Worm (Caenorhabditis elegans) whole organism, L4/young adult: Measurements from ENCODE around the gene ZC239.21.
"Not testable (repeated sequence)": the region's sequence is repeated elsewhere in the genome, so short reads cannot be mapped to it uniquely, and the experiment has no call there.

Source experiments
- W03F9.2 ChIP-seq: fragments of 150-350 bp; optimal IDR thresholded peaks from 2 replicates; lab custom pipeline; 2014; ENCODE audit warnings: missing biosample characterization, missing genetic modification characterization
- dao-5 ChIP-seq: sonication (generic microtip); optimal IDR thresholded peaks from 2 replicates; lab custom pipeline; 2016; ENCODE audit warnings: missing genotype, missing genetic modification characterization, moderate library complexity, missing compliant biosample characterization
- him-1 ChIP-seq: sonication (generic microtip); optimal IDR thresholded peaks from 2 replicates; lab custom pipeline; 2016; ENCODE audit warnings: missing genotype, missing genetic modification reagents, missing genetic modification characterization, missing compliant biosample characterization

The ZC239.21 gene

DNA sequence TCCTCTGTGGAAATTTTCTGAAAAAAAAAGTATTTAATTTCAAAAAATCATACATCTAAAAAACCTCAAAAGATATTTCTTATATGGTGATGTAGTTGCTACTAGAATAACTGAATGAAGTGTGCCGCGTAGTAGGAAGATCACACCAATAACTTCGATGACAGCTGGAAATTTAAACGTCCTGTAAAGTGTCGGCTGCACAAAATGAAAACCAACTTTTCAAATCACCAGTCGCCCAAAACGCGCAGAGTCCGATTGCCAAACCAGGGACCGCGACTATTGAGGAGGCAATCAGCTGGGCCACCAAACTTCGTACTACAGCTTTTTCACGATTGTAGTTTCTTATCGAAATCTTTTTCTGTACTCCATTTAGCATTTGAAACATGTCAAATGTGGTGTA, 5.5 kb upstream of the ZC239.21 start, which contains the start of gene sri-48:
TSS of gene sri-48 (minus strand) at position 101 of the 400 bp plus-strand sequence.
- not testable (repeated sequence) for TF ChIP-seq him-1 (tag; lab: Kevin White, UChicago); W03F9.2; dao-5 (tag; lab: Kevin White, UChicago)

DNA sequence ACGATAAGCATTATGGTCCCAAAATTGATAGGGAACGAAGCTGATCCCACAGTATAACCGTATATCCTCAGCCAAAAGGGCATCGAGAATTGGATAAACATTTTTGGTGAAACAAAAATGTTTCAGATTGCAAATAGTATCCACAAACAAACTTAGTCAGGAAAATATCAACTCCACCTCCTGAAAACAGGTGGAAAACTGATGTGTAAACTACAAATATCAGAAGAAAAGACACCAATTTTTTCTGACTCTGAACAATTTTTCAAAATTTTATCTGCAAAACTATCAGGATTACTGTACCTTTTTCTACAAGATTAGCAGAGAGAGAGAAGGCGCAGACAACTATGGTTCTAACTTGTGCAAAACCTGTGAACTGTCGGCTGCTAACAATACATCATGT, 4.2 kb upstream of the ZC239.21 start, which contains the start of gene sri-53:
TSS of gene sri-53 (minus strand) at position 101 of the 400 bp plus-strand sequence.
- TF ChIP-seq W03F9.2 = no peak
- no peak for TF ChIP-seq him-1 (tag; lab: Kevin White, UChicago)
- no peak for TF ChIP-seq dao-5 (tag; lab: Kevin White, UChicago)

DNA sequence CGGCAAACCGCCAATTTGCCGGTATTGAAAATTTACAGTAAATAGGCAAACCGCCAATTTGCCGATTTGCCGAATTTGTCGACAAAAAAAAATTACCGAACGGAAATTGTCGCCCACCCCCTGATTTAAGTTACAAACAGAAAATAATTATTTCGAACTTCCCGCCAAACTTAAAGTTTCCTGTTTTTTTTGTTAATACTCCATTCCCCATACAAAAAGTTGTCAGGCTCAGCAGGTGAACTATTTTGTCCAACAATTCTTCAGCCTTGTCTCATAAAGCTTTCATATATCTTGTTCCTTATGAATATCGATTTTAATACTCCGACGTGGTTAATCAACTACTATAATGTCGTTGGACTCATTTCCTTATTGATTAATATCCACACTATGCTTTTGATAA, 3.3 kb upstream of the ZC239.21 start, which contains the start of gene sri-50:
TSS of gene sri-50 (plus strand) at position 301 of the 400 bp plus-strand sequence.
- TF ChIP-seq dao-5 (tag; lab: Kevin White, UChicago) (no peak), W03F9.2 (no peak), him-1 (tag; lab: Kevin White, UChicago) (no peak)

- no peak for TF ChIP-seq dao-5 (tag; lab: Kevin White, UChicago)
- TF ChIP-seq him-1 (tag; lab: Kevin White, UChicago) = no peak
- TF ChIP-seq W03F9.2 = no peak
Measured at ce11 chrII:3208679-3209078, 1.9 kb downstream of the ZC239.21 start, which contains the start of gene sdz-35. sdz-35 (minus strand) TSS chrII:3208779.

DNA sequence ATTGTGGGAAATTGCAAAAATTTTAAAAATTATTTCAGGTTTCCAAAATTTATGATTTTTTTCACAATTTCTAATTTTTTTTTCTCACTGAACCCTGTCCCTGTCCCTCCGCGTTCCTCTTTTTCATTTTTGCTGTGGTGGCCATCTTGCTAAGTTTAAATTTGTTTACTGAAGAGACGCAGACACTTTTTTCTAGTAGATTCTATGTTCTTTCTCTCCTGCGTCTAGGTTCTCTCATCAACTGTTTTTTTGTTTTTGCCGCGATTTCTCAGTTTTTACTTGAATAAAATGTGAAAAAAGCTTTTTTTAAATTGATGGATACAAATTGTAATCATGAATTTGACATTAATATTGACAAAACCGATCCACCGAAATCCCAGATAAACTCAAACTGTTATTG, 2.5 kb downstream of the ZC239.21 start, which contains the start of gene ZC239.6:
TSS of gene ZC239.6 (plus strand) at position 381 of the 400 bp plus-strand sequence.
- TF ChIP-seq W03F9.2 (no peak), him-1 (tag; lab: Kevin White, UChicago) (no peak), dao-5 (tag; lab: Kevin White, UChicago) (no peak)

DNA sequence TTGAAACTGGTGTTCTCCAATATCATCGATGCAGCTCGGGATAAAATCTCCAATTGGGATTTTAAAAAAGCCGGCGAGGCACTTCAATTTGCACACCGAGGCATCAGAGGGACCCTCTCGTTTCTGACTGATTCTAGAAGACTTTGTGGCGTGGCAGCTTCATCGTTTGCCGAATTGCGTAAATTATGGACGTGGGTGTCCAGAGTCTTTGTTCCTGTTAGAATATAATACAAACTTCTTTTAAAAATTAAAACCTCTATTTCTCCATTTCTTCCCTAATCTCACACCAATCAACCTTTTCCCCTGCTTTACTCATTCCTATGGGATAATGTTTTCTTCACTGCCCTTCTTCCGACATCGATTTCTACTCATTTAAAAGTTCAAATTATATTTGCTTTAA, 3.6 kb downstream of the ZC239.21 start, which contains the start of gene ZC239.5:
TSS of gene ZC239.5 (plus strand) at position 301 of the 400 bp plus-strand sequence.
- TF ChIP-seq him-1 (tag; lab: Kevin White, UChicago) (no peak), W03F9.2 (no peak), dao-5 (tag; lab: Kevin White, UChicago) (no peak)

- no peak for TF ChIP-seq W03F9.2
Measured at ce11 chrII:3213898-3214297, 7.2 kb downstream of the ZC239.21 start, which contains the start of gene ZC239.4. ZC239.4 (plus strand) TSS chrII:3214198.

ce11 chrII:3215762-3216161, 9.0 kb downstream of the ZC239.21 start, which contains the start of gene ZC239.3:
ZC239.3 (plus strand) TSS chrII:3216062.
- not testable (repeated sequence) for TF ChIP-seq him-1 (tag; lab: Kevin White, UChicago); W03F9.2; dao-5 (tag; lab: Kevin White, UChicago)

ce11 chrII:3220723-3221122, 14.0 kb downstream of the ZC239.21 start, which contains the start of gene ZC239.22:
ZC239.22 (minus strand) TSS chrII:3220823.
- TF ChIP-seq dao-5 (tag; lab: Kevin White, UChicago) (no peak), him-1 (tag; lab: Kevin White, UChicago) (no peak), W03F9.2 (no peak)

- TF ChIP-seq dao-5 (tag; lab: Kevin White, UChicago) (no peak), W03F9.2 (no peak), him-1 (tag; lab: Kevin White, UChicago) (no peak)
Measured at ce11 chrII:3221730-3222129, 15.0 kb downstream of the ZC239.21 start, which contains the start of gene ZC239.14. ZC239.14 (minus strand) TSS chrII:3222034.

DNA sequence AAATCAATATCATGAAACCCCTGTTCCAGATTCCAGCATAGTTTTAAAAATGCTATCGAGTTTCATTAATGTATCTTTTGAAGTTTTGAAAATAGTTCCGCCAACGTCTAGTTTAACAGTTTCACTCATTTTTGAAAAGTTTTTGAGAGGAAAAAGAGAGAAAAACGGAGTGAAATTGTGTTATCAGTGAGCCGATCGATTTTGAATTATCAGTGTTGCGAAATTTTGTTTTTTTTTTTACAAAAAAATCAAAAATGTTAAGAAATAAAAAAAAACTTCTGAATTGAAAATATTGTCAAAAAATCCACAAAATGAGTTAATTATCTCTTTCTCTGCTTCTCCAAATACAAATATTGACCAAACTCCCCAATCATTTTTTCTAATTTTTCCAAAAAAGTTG, 15.9 kb downstream of the ZC239.21 start, which contains the start of gene ZC239.13:
TSS of gene ZC239.13 (minus strand) at position 154 of the 400 bp plus-strand sequence.
- TF ChIP-seq W03F9.2 (no peak), him-1 (tag; lab: Kevin White, UChicago) (no peak), dao-5 (tag; lab: Kevin White, UChicago) (no peak)

- TF ChIP-seq him-1 (tag; lab: Kevin White, UChicago) (no peak), W03F9.2 (no peak), dao-5 (tag; lab: Kevin White, UChicago) (no peak)
Measured at ce11 chrII:3224631-3225030, 17.9 kb downstream of the ZC239.21 start, which contains the start of gene ZC239.15. ZC239.15 (minus strand) TSS chrII:3224731.

ce11 chrII:3225200-3225599, 18.5 kb downstream of the ZC239.21 start, which contains the start of gene ZC239.16:
ZC239.16 (minus strand) TSS chrII:3225319.
- TF ChIP-seq dao-5 (tag; lab: Kevin White, UChicago) (no peak), him-1 (tag; lab: Kevin White, UChicago) (no peak), W03F9.2 (no peak)

- TF ChIP-seq him-1 (tag; lab: Kevin White, UChicago) = no peak
- no peak for TF ChIP-seq dao-5 (tag; lab: Kevin White, UChicago)
Measured at ce11 chrII:3225780-3226179, 19.0 kb downstream of the ZC239.21 start, which contains the start of gene ZC239.17. ZC239.17 (minus strand) TSS chrII:3225880.
